Worm (Caenorhabditis elegans) whole organism, L4 larva: ENCODE data around the gene F28H6.6.

Experiments used
- aha-1 ChIP-seq: fragments of 150-350 bp; peaks from one replicate; lab custom pipeline; 2014; ENCODE audit warnings: missing biosample characterization, missing genetic modification characterization
- zag-1 ChIP-seq: fragments of 150-350 bp; optimal IDR thresholded peaks from 2 replicates; lab custom pipeline; 2014; ENCODE audit warnings: missing biosample characterization, missing genetic modification characterization

DNA sequence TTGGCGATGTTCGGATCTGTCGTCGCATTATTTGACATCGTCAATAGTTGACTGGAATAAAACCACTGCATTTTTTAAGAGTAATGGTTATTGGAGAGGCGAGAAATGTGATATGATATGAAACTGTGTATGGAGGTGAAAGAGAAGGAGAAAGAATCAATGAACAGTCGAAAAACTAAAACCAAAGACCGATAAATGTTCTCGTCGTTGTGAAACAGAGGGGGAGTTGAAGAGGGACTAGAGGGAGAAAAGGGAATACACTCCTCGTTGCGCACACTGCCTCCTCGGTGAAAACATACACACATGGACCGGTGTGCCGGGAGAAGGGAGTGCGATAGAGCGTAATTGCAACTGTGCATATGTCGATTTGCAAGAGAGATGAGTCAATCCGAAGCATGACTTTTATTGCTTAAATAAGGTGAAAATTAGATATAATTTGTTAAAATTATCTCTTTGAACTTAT is 43.9 kb upstream of the F28H6.6 start, which contains the start of gene sym-4:
- TF ChIP-seq aha-1 (tag; lab: Kevin White, UChicago) (peak; percentile 93), zag-1 (no peak)
